Fruit fly (Drosophila melanogaster) whole organism, embryonic: ENCODE results near the gene DopEcR.

Source experiments
- Ada2b ChIP-seq: fragments of 200-800 bp; sonication (Bioruptor generic); IDR thresholded peaks from 2 replicates; pipeline ENCODE4 v1.3.6; 2022; ENCODE audit warnings: missing biosample characterization, missing genetic modification characterization
- CG10366 ChIP-seq: fragments of 200-800 bp; sonication (Bioruptor generic); IDR thresholded peaks from 2 replicates; pipeline ENCODE4 v1.3.6; 2022; ENCODE audit warnings: missing biosample characterization, missing genetic modification characterization
- CG10543 ChIP-seq: fragments of 200-800 bp; sonication (Bioruptor generic); optimal IDR thresholded peaks from 3 replicates; lab custom pipeline; 2017; ENCODE audit warnings: missing biosample characterization, mild to moderate bottlenecking, missing genetic modification characterization, moderate library complexity
- CG11696 ChIP-seq: fragments of 200-800 bp; sonication (Bioruptor generic); IDR thresholded peaks from 2 replicates; pipeline ENCODE4 v1.3.6; 2022; ENCODE audit warnings: missing biosample characterization, missing genetic modification characterization
- CG12071 ChIP-seq: fragments of 200-800 bp; sonication (Bioruptor generic); optimal IDR thresholded peaks from 3 replicates; lab custom pipeline; 2018; ENCODE audit warnings: missing biosample characterization, mild to moderate bottlenecking, missing genetic modification characterization
- CG12659 ChIP-seq: fragments of 200-800 bp; sonication (Bioruptor generic); optimal IDR thresholded peaks from 3 replicates; lab custom pipeline; 2017; ENCODE audit warnings: mild to moderate bottlenecking, missing biosample characterization, missing genetic modification reagents, missing genetic modification characterization
- CG12769 ChIP-seq: fragments of 200-800 bp; sonication (Bioruptor generic); optimal IDR thresholded peaks from 2 replicates; lab custom pipeline; 2019; ENCODE audit warnings: missing biosample characterization, mild to moderate bottlenecking, missing genetic modification characterization, moderate library complexity
- CG13775 ChIP-seq: fragments of 200-800 bp; sonication (Bioruptor generic); optimal IDR thresholded peaks from 3 replicates; lab custom pipeline; 2017; ENCODE audit warnings: missing biosample characterization, mild to moderate bottlenecking, missing genetic modification characterization
- CG14014 ChIP-seq: fragments of 200-800 bp; sonication (Bioruptor generic); IDR thresholded peaks from 2 replicates; pipeline ENCODE4 v1.3.6; 2022; ENCODE audit warnings: missing biosample characterization, missing genetic modification characterization
- CG14050 ChIP-seq: fragments of 200-800 bp; sonication (Bioruptor generic); IDR thresholded peaks from 3 replicates; pipeline ENCODE4 v1.3.6; 2022; ENCODE audit warnings: missing biosample characterization, missing genetic modification characterization
- CG17829 ChIP-seq: fragments of 200-800 bp; optimal IDR thresholded peaks from 2 replicates; lab custom pipeline; 2019; ENCODE audit warnings: missing biosample characterization, mild to moderate bottlenecking, missing genetic modification characterization, moderate library complexity
- CG18011 ChIP-seq: fragments of 200-800 bp; sonication (Bioruptor generic); optimal IDR thresholded peaks from 2 replicates; lab custom pipeline; 2017; ENCODE audit warnings: missing biosample characterization, missing genetic modification characterization, mild to moderate bottlenecking, moderate library complexity, missing genotype
- CG2199 ChIP-seq: fragments of 200-800 bp; sonication (Bioruptor generic); IDR thresholded peaks from 3 replicates; pipeline ENCODE4 v1.3.6; 2022; ENCODE audit warnings: missing biosample characterization, missing genetic modification characterization
- CG4282 ChIP-seq: fragments of 200-800 bp; sonication (Bioruptor generic); optimal IDR thresholded peaks from 2 replicates; lab custom pipeline; 2016; ENCODE audit warnings: missing biosample characterization, missing genetic modification characterization
- CG4328 ChIP-seq: fragments of 200-800 bp; sonication (Bioruptor generic); optimal IDR thresholded peaks from 3 replicates; lab custom pipeline; 2017; ENCODE audit warnings: missing biosample characterization, missing genetic modification reagents, missing genetic modification characterization
- CG4854 ChIP-seq: fragments of 200-800 bp; sonication (Bioruptor generic); optimal IDR thresholded peaks from 2 replicates; lab custom pipeline; 2016; ENCODE audit warnings: missing biosample characterization, missing genetic modification characterization, inconsistent platforms
- CG8765 ChIP-seq: fragments of 200-800 bp; sonication (Bioruptor generic); IDR thresholded peaks from 2 replicates; pipeline ENCODE4 v1.3.6; 2022; ENCODE audit warnings: missing biosample characterization, missing genetic modification characterization
- CG8924 ChIP-seq: fragments of 200-800 bp; optimal IDR thresholded peaks from 3 replicates; lab custom pipeline; 2019; ENCODE audit warnings: missing biosample characterization, mild to moderate bottlenecking, missing genetic modification characterization, moderate library complexity
- Dll ChIP-seq: fragments of 200-800 bp; sonication (Bioruptor generic); IDR thresholded peaks from 4 replicates; pipeline ENCODE4 v1.3.6; 2022; ENCODE audit warnings: missing biosample characterization, missing genetic modification characterization; ENCODE audit not compliant: partially characterized antibody
- Drgx ChIP-seq: fragments of 200-800 bp; sonication (Bioruptor generic); IDR thresholded peaks from 2 replicates; pipeline ENCODE4 v1.3.6; 2022; ENCODE audit warnings: missing biosample characterization, missing genetic modification characterization
- Hey ChIP-seq: fragments of 200-800 bp; sonication (Bioruptor generic); optimal IDR thresholded peaks from 3 replicates; lab custom pipeline; 2018; ENCODE audit warnings: missing biosample characterization, mild to moderate bottlenecking, missing genetic modification characterization
- Hmx ChIP-seq: fragments of 200-800 bp; sonication (Bioruptor generic); optimal IDR thresholded peaks from 2 replicates; lab custom pipeline; 2016; ENCODE audit warnings: missing biosample characterization, missing genetic modification characterization
- NC2α ChIP-seq: fragments of 200-800 bp; sonication (Bioruptor generic); optimal IDR thresholded peaks from 2 replicates; lab custom pipeline; 2016; ENCODE audit warnings: missing biosample characterization, missing genetic modification characterization
- Nf-YC ChIP-seq: fragments of 200-800 bp; optimal IDR thresholded peaks from 3 replicates; lab custom pipeline; 2019; ENCODE audit warnings: missing biosample characterization, mild to moderate bottlenecking, missing genetic modification characterization, moderate library complexity
- Ravus ChIP-seq: fragments of 200-800 bp; sonication (Bioruptor generic); IDR thresholded peaks from 2 replicates; pipeline ENCODE4 v1.3.6; 2022; ENCODE audit warnings: missing biosample characterization, missing genetic modification characterization
- Rfx ChIP-seq: fragments of 200-800 bp; sonication (Bioruptor generic); IDR thresholded peaks from 2 replicates; pipeline ENCODE4 v1.3.6; 2022; ENCODE audit warnings: missing biosample characterization, missing genetic modification characterization
- ab ChIP-seq: fragments of 200-800 bp; sonication (Bioruptor generic); optimal IDR thresholded peaks from 2 replicates; lab custom pipeline; 2016; ENCODE audit warnings: missing biosample characterization, missing genetic modification characterization
- abd-A ChIP-seq: fragments of 200-800 bp; sonication (Bioruptor generic); optimal IDR thresholded peaks from 3 replicates; lab custom pipeline; 2019; ENCODE audit warnings: missing biosample characterization, mild to moderate bottlenecking, missing genetic modification characterization, moderate library complexity
- al ChIP-seq: fragments of 200-800 bp; sonication (Bioruptor generic); IDR thresholded peaks from 2 replicates; pipeline ENCODE4 v1.3.6; 2022; ENCODE audit warnings: missing biosample characterization, missing genetic modification characterization
- bab2 ChIP-seq: fragments of 200-800 bp; sonication (Bioruptor generic); optimal IDR thresholded peaks from 2 replicates; lab custom pipeline; 2016; ENCODE audit warnings: missing biosample characterization, missing genetic modification characterization
- ci ChIP-seq: fragments of 200-800 bp; sonication (Bioruptor generic); IDR thresholded peaks from 3 replicates; pipeline ENCODE4 v1.3.6; 2022; ENCODE audit warnings: missing biosample characterization, missing genetic modification characterization
- croc ChIP-seq: fragments of 200-800 bp; sonication (Bioruptor generic); conservative IDR thresholded peaks from 3 replicates; pipeline ENCODE4 v1.3.6; 2022; ENCODE audit warnings: missing biosample characterization, missing genetic modification characterization
- cwo ChIP-seq: fragments of 200-800 bp; sonication (Bioruptor generic); optimal IDR thresholded peaks from 3 replicates; lab custom pipeline; 2017; ENCODE audit warnings: missing biosample characterization, missing genetic modification characterization, mild to moderate bottlenecking, moderate library complexity, missing genetic modification reagents
- disco-r ChIP-seq: fragments of 200-800 bp; sonication (Bioruptor generic); optimal IDR thresholded peaks from 2 replicates; lab custom pipeline; 2016; ENCODE audit warnings: missing biosample characterization, missing genetic modification characterization
- gem ChIP-seq: fragments of 200-800 bp; sonication (Bioruptor generic); optimal IDR thresholded peaks from 2 replicates; lab custom pipeline; 2019; ENCODE audit warnings: missing biosample characterization, mild to moderate bottlenecking, missing genetic modification characterization, moderate library complexity
- grau ChIP-seq: fragments of 200-800 bp; optimal IDR thresholded peaks from 3 replicates; lab custom pipeline; 2019; ENCODE audit warnings: missing biosample characterization, mild to moderate bottlenecking, missing genetic modification characterization, moderate library complexity
- gsb-n ChIP-seq: fragments of 200-800 bp; sonication (Bioruptor generic); optimal IDR thresholded peaks from 3 replicates; lab custom pipeline; 2018; ENCODE audit warnings: missing biosample characterization, mild to moderate bottlenecking, missing genetic modification characterization
- klu ChIP-seq: fragments of 200-800 bp; sonication (Bioruptor generic); IDR thresholded peaks from 2 replicates; pipeline ENCODE4 v1.3.6; 2022; ENCODE audit warnings: missing biosample characterization, missing genetic modification characterization
- oc ChIP-seq: fragments of 200-800 bp; sonication (Bioruptor generic); optimal IDR thresholded peaks from 2 replicates; lab custom pipeline; 2018; ENCODE audit warnings: missing biosample characterization, mild to moderate bottlenecking, missing genetic modification characterization, moderate library complexity
- pzg ChIP-seq: fragments of 200-800 bp; sonication (Bioruptor generic); optimal IDR thresholded peaks from 3 replicates; lab custom pipeline; 2018; ENCODE audit warnings: missing biosample characterization, mild to moderate bottlenecking, missing genetic modification characterization, moderate library complexity
- rib ChIP-seq: fragments of 200-800 bp; sonication (Bioruptor generic); IDR thresholded peaks from 2 replicates; pipeline ENCODE4 v1.3.6; 2022; ENCODE audit warnings: missing biosample characterization, missing genetic modification characterization
- run ChIP-seq: fragments of 200-800 bp; sonication (Bioruptor generic); optimal IDR thresholded peaks from 3 replicates; lab custom pipeline; 2018; ENCODE audit warnings: missing biosample characterization, mild to moderate bottlenecking, missing genetic modification characterization
- sim ChIP-seq: fragments of 200-800 bp; sonication (Bioruptor generic); IDR thresholded peaks from 2 replicates; pipeline ENCODE4 v1.3.6; 2022; ENCODE audit warnings: missing biosample characterization, missing genetic modification characterization
- sisA ChIP-seq: fragments of 200-800 bp; sonication (Bioruptor generic); IDR thresholded peaks from 2 replicates; pipeline ENCODE4 v1.3.6; 2022; ENCODE audit warnings: missing biosample characterization, missing genetic modification characterization
- stc ChIP-seq: fragments of 200-800 bp; sonication (Bioruptor generic); IDR thresholded peaks from 2 replicates; pipeline ENCODE4 v1.3.6; 2022; ENCODE audit warnings: missing biosample characterization, missing genetic modification characterization
- sug ChIP-seq: fragments of 200-800 bp; optimal IDR thresholded peaks from 2 replicates; lab custom pipeline; 2019; ENCODE audit warnings: missing biosample characterization, mild to moderate bottlenecking, missing genetic modification characterization, moderate library complexity
- tll ChIP-seq, 2 experiments: fragments of 200-800 bp in 1 of 2; fragments of >200 bp in 1 of 2; sonication (Bioruptor generic) in 1 of 2; optimal IDR thresholded peaks; 2 replicates each; lab custom pipeline; 2017 to 2019; ENCODE audit warnings: missing biosample characterization in 2 of 2, missing genetic modification characterization in 2 of 2, mild to moderate bottlenecking in 1 of 2, moderate library complexity in 1 of 2
- usp ChIP-seq: fragments of >200 bp; optimal IDR thresholded peaks from 2 replicates; lab custom pipeline; 2017; ENCODE audit warnings: missing biosample characterization, missing genetic modification characterization
- wdn ChIP-seq: fragments of 200-800 bp; sonication (Bioruptor generic); IDR thresholded peaks from 2 replicates; pipeline ENCODE4 v1.3.6; 2022; ENCODE audit warnings: missing biosample characterization, missing genetic modification characterization
- zfh1 ChIP-seq: fragments of 200-800 bp; sonication (Bioruptor generic); IDR thresholded peaks from 3 replicates; pipeline ENCODE4 v1.3.6; 2022; ENCODE audit warnings: missing biosample characterization, missing genetic modification characterization

Gene DopEcR

DNA sequence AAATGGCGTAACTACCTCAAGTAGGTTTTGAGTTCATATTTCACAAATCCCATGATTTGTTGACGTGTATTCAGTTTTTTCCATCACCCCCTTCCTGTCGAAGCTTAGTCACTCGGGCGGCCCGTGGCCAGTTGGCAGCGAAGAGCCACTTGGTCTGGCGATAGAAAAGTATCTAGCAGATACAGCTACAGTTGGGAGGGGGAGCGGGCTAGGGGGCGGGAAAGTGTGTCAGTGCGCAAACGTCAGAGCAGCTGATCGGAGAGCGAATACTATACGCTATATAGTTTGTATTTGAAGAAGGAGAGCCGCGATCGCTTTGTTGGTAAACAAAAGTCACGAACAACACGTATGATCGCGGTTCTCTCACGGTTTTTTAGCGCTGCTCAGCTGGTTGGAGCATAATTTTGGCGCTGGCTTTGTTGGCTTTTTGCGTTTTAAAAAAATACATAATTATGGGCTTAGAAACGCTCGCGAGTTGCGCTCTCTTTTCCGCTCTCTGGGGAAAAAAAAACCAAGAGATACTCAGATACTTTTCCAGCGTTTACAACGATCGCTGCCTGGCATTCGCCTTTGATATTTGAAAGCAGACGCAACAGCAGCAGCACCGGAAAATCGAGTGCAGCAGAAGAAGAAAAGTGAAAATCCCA, 33.7 kb upstream of the DopEcR start (continued):
- no peak for TF ChIP-seq wdn
- peak; percentile 56; the same call in 1 of the 3 replicates for TF ChIP-seq ci (GFP tag; lab: Robert Waterston, UW)
- peak; percentile 90 for TF ChIP-seq sug (tag; lab: Kevin White, UChicago)
- no peak for TF ChIP-seq pzg (GFP tag; lab: Kevin White, UChicago)
- TF ChIP-seq ab (GFP tag; lab: Kevin White, UChicago), result no peak
- TF ChIP-seq CG10543 (GFP tag; lab: Kevin White, UChicago), result peak; percentile 98
- peak; percentile 4 for TF ChIP-seq grau (tag; lab: Kevin White, UChicago)
- peak; percentile 40; the same call in 3 of the 4 replicates for TF ChIP-seq Dll (GFP tag; lab: Robert Waterston, UW)
- TF ChIP-seq CG4328 (GFP tag; lab: Kevin White, UChicago), result no peak
- peak; percentile 37; the same call in 1 of the 2 replicates for TF ChIP-seq Ada2b (GFP tag; lab: Robert Waterston, UW)
- TF ChIP-seq CG13775 (GFP tag; lab: Kevin White, UChicago), result no peak
- no peak for TF ChIP-seq sim
- TF ChIP-seq tll (GFP tag; optimal IDR thresholded peaks at IDR 0.05; lab: Kevin White, UChicago), result no peak
- TF ChIP-seq Drgx (GFP tag; lab: Robert Waterston, UW), result peak; percentile 56
- 0 out of 2 replicates have a peak, but pooled peaks have one; percentile 7 for TF ChIP-seq klu (GFP tag; lab: Robert Waterston, UW)
- no peak for TF ChIP-seq gem (tag; lab: Kevin White, UChicago)
- peak; percentile 45 for TF ChIP-seq CG10366 (GFP tag; lab: Robert Waterston, UW)
- TF ChIP-seq CG4854 (GFP tag; lab: Kevin White, UChicago), result no peak
- TF ChIP-seq Hmx (GFP tag; lab: Kevin White, UChicago), result no peak
- TF ChIP-seq CG11696 (GFP tag; lab: Robert Waterston, UW), result no peak
- TF ChIP-seq stc (GFP tag; lab: Robert Waterston, UW), result no peak
- peak; percentile 47; the same call in 1 of the 2 replicates for TF ChIP-seq CG14014 (GFP tag; lab: Robert Waterston, UW)
- no peak for TF ChIP-seq CG8765 (GFP tag; lab: Robert Waterston, UW)
- no peak for TF ChIP-seq CG12071 (GFP tag; lab: Kevin White, UChicago)
- TF ChIP-seq abd-A (tag; lab: Kevin White, UChicago), result peak; percentile 63
- TF ChIP-seq sisA (GFP tag; lab: Robert Waterston, UW), result peak; percentile 14; the same call in 1 of the 2 replicates
- TF ChIP-seq CG14050, result no peak
- no peak for TF ChIP-seq gsb-n
- peak; percentile 30 for TF ChIP-seq Nf-YC (tag; lab: Kevin White, UChicago)
- TF ChIP-seq bab2, result no peak
- TF ChIP-seq zfh1, result 0 out of 3 replicates have a peak, but pooled peaks have one; percentile 11
- no peak for TF ChIP-seq CG17829 (tag; lab: Kevin White, UChicago)
- peak; percentile 88 for TF ChIP-seq CG12769 (tag; lab: Kevin White, UChicago)
- TF ChIP-seq cwo (GFP tag; lab: Kevin White, UChicago), result peak; percentile 89
- peak; percentile 27 for TF ChIP-seq oc (tag; lab: Kevin White, UChicago)
- TF ChIP-seq rib, result peak; percentile 82
- no peak for TF ChIP-seq CG12659 (GFP tag; lab: Kevin White, UChicago)
- no peak for TF ChIP-seq CG4282 (GFP tag; lab: Kevin White, UChicago)
- TF ChIP-seq al (GFP tag; lab: Robert Waterston, UW), result peak; percentile 46; the same call in 1 of the 2 replicates
- TF ChIP-seq run (tag; lab: Kevin White, UChicago), result no peak
- TF ChIP-seq Hey (tag; lab: Kevin White, UChicago), result no peak
- no peak for TF ChIP-seq Ravus (GFP tag; lab: Robert Waterston, UW)
- no peak for TF ChIP-seq CG18011 (GFP tag; lab: Kevin White, UChicago)
- TF ChIP-seq croc (GFP tag; lab: Robert Waterston, UW), result no peak
- no peak for TF ChIP-seq usp (GFP tag; lab: Kevin White, UChicago)
- 0 out of 3 replicates have a peak, but pooled peaks have one; percentile 29 for TF ChIP-seq CG2199 (GFP tag; lab: Robert Waterston, UW)
- TF ChIP-seq Rfx, result peak; percentile 74
- TF ChIP-seq NC2α (GFP tag; lab: Kevin White, UChicago), result no peak
- TF ChIP-seq CG8924 (tag; lab: Kevin White, UChicago), result no peak
- no peak for TF ChIP-seq disco-r
